Fruit fly (Drosophila melanogaster): ENCODE data around the gene CG42792.

- TF ChIP-seq pan (optimal IDR thresholded peaks at IDR 0.05) (no peak), CG8478 (optimal IDR thresholded peaks at IDR 0.05) (no peak), Dll (optimal IDR thresholded peaks at IDR 0.05) (no peak)
These were observed at the start of gene CG42792 for dm6 chr2L:15865361-15865760.

Data from whole organism.